Worm (Caenorhabditis elegans) whole organism, L2 larva: ENCODE data around the gene C08B6.3.

Experiments used
- fos-1 ChIP-seq: fragments of 150-350 bp; optimal IDR thresholded peaks from 2 replicates; lab custom pipeline; 2014; ENCODE audit warnings: missing biosample characterization, missing genetic modification characterization
- lin-11 ChIP-seq: fragments of 150-350 bp; sonication (generic microtip); optimal IDR thresholded peaks from 2 replicates; lab custom pipeline; 2014; ENCODE audit warnings: missing biosample characterization, missing genetic modification characterization, inconsistent platforms, mixed read lengths
- lin-13 ChIP-seq: fragments of 150-350 bp; optimal IDR thresholded peaks from 2 replicates; lab custom pipeline; 2014; ENCODE audit warnings: missing biosample characterization, missing genetic modification reagents, missing genetic modification characterization
- lsy-2 ChIP-seq, 2 experiments: fragments of 150-350 bp in 1 of 2; sonication (generic microtip) in 1 of 2; optimal IDR thresholded peaks; 2 replicates each; lab custom pipeline; 2014 to 2017; ENCODE audit warnings: missing biosample characterization in 2 of 2, missing genetic modification characterization in 2 of 2
- nhr-77 ChIP-seq: fragments of 150-350 bp; optimal IDR thresholded peaks from 2 replicates; lab custom pipeline; 2014; ENCODE audit warnings: missing biosample characterization, missing genetic modification characterization
- sma-9 ChIP-seq, 2 experiments: fragments of 150-350 bp in 1 of 2; sonication (generic microtip) in 1 of 2; optimal IDR thresholded peaks; 2 replicates each; lab custom pipeline; 2014 to 2016; ENCODE audit warnings: missing genetic modification characterization in 2 of 2, mild to moderate bottlenecking in 1 of 2, missing biosample characterization in 1 of 2, missing compliant biosample characterization in 1 of 2, missing genetic modification reagents in 1 of 2, moderate library complexity in 1 of 2
- unc-62 ChIP-seq: fragments of 150-350 bp; optimal IDR thresholded peaks from 2 replicates; lab custom pipeline; 2014; ENCODE audit warnings: missing biosample characterization, missing genetic modification reagents, missing genetic modification characterization
- ztf-11 ChIP-seq: sonication (generic microtip); optimal IDR thresholded peaks from 2 replicates; lab custom pipeline; 2017; ENCODE audit warnings: missing biosample characterization, missing genetic modification characterization

DNA sequence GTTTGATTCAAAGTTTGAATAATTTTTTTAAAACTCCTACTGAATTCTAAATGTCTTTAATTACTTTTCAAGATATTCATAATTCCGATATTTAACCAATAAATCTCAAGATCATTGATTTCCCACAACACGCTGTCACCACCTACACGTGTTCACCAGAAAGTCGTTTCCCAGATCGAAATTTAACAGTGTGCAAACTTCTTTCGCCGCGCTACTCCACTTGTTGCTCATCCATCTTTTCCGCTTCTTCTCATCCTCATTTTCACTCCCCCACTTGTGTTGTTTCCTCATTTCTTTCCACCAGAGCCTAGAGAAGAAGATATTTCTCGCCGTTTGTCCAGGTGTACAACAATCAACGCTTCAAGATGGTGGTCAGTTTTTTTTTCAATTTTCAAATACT, 33.6 kb upstream of the C08B6.3 start, which contains the start of gene C51E3.9:
- no peak for TF ChIP-seq lin-11 (tag; lab: Kevin White, UChicago)
- TF ChIP-seq nhr-77 = no peak
- TF ChIP-seq lsy-2 (tag; optimal IDR thresholded peaks at IDR 0.05; lab: Kevin White, UChicago) = no peak
- TF ChIP-seq unc-62 (GFP tag; lab: Kevin White, UChicago) = no peak
- TF ChIP-seq lin-13 = no peak
- no peak for TF ChIP-seq fos-1 (tag; lab: Kevin White, UChicago)
- TF ChIP-seq sma-9 (GFP tag; optimal IDR thresholded peaks at IDR 0.05; lab: Kevin White, UChicago) = no peak
- no peak for TF ChIP-seq sma-9 (tag; optimal IDR thresholded peaks at IDR 0.05; lab: Kevin White, UChicago)
- TF ChIP-seq ztf-11 (tag; lab: Kevin White, UChicago) = no peak
